Worm (Caenorhabditis elegans): Measurements from ENCODE around the gene F17H10.2.

F17H10.2 gene

DNA sequence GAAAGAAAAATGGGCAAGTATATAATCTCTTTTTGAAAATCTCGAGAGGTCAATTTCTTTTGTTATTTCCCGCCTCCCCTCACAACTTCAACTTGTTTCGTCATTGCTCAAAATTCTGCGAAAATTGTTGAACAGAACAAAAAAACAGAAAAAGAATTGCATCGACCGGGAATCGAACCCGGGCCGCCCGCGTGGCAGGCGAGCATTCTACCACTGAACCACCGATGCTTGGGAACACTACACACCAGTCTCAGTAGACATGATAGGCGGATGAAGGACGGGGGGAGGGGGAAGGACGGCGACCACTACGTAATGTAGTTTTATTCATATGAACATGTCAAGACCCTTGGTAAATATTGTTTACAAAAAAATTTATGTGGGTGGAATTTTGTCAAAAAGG is 7.5 kb downstream of the F17H10.2 start (continued):
- TF ChIP-seq tbx-2 (tag; optimal IDR thresholded peaks at IDR 0.05), result peak; percentile 64
- peak; percentile 58 for TF ChIP-seq unc-86 (tag; optimal IDR thresholded peaks at IDR 0.05)
- TF ChIP-seq hlh-4 (tag; optimal IDR thresholded peaks at IDR 0.05), result no peak
- no peak for TF ChIP-seq ceh-90 (tag; optimal IDR thresholded peaks at IDR 0.05)
- peak; percentile 2 for TF ChIP-seq nhr-77 (tag; optimal IDR thresholded peaks at IDR 0.05)
- TF ChIP-seq unc-30 (tag; optimal IDR thresholded peaks at IDR 0.05), result no peak
- no peak for TF ChIP-seq nhr-76 (tag; optimal IDR thresholded peaks at IDR 0.05)
- peak; percentile 16 to 62 (median 32) for TF ChIP-seq ceh-82 (tag; optimal IDR thresholded peaks at IDR 0.05)
- peak; percentile 82 for TF ChIP-seq swsn-7 (tag; optimal IDR thresholded peaks at IDR 0.05)
- peak; percentile 75 for TF ChIP-seq fkh-8 (tag; optimal IDR thresholded peaks at IDR 0.05)
- TF ChIP-seq C34B4.2 (tag; optimal IDR thresholded peaks at IDR 0.05), result no peak
- TF ChIP-seq elt-3 (tag; optimal IDR thresholded peaks at IDR 0.05), result peak in 1 of 6 experiments; percentile 61
- no peak for TF ChIP-seq pqm-1 (tag; optimal IDR thresholded peaks at IDR 0.05)
- TF ChIP-seq lin-39 (tag; optimal IDR thresholded peaks at IDR 0.05), result no peak
- TF ChIP-seq vab-15 (tag; optimal IDR thresholded peaks at IDR 0.05), result peak; percentile 10
- no peak for TF ChIP-seq unc-98 (GFP tag; IDR thresholded peaks at IDR 0.05)
- TF ChIP-seq dpl-1 (GFP tag; optimal IDR thresholded peaks at IDR 0.05), result peak in 1 of 3 experiments; percentile 28
- no peak for TF ChIP-seq hpl-2 (GFP tag; optimal IDR thresholded peaks at IDR 0.05)
- peak; percentile 80 for TF ChIP-seq nhr-90 (tag; optimal IDR thresholded peaks at IDR 0.05; ENCODE audit: poor library complexity)
- no peak for TF ChIP-seq irx-1 (tag; optimal IDR thresholded peaks at IDR 0.05)
- peak; percentile 84 for TF ChIP-seq nhr-71 (tag; optimal IDR thresholded peaks at IDR 0.05)
- TF ChIP-seq nhr-47 (tag; optimal IDR thresholded peaks at IDR 0.05), result peak; percentile 86

DNA sequence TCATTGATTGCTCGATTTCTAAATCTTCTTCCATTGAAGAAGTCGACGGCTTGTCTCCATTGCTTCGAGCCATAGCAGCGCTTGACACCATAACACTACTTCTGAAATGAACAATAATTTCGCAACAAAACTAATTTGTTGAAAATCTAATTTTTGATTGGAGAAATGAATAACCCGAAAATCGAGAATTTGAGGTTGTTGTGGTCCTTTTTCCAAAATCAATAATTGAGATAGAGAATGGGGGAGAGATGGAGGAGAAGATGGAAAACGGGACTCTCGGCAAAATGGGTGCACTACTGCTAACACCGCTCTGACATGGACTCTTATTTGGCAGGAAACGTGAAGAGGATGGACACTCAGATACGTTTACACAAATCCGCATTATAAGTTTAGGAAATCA is 8.6 kb downstream of the F17H10.2 start, which contains the start of gene snx-17:
Gene snx-17, minus strand, starts transcription at position 101 of the 400 bp plus-strand sequence.
- TF ChIP-seq tlp-1 (tag; optimal IDR thresholded peaks at IDR 0.05) (no peak), fkh-4 (tag; optimal IDR thresholded peaks at IDR 0.05; ENCODE audit: borderline replicate concordance) (no peak), sox-4 (tag; optimal IDR thresholded peaks at IDR 0.05) (no peak), mep-1 (tag; optimal IDR thresholded peaks at IDR 0.05) (no peak), lin-13 (GFP tag; optimal IDR thresholded peaks at IDR 0.05) (no peak), ceh-90 (tag; optimal IDR thresholded peaks at IDR 0.05) (no peak), fkh-8 (tag; optimal IDR thresholded peaks at IDR 0.05) (no peak)

DNA sequence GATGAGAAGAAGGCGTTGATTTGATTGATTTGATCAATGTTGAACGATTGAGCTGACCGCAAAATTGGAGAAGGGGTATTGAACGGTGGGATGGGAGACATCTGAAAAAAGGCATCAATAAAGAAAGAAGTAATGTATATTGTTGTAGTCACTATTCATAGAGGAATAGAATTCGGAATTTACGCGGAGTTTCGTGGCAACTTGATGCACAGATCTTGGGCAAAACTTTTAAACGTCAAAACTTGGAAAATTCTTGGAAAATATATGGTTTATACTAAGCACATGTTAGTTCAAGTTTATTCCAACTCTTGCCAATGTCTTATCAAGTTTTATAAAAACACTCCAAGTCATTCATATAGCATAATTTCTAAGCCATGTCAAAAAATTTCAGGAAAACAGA is 12.8 kb downstream of the F17H10.2 start, which contains the start of gene F17H10.4:
Gene F17H10.4, minus strand, starts transcription at position 101 of the 400 bp plus-strand sequence.
- TF ChIP-seq blmp-1 (tag; optimal IDR thresholded peaks at IDR 0.05) (no peak), isw-1 (GFP tag; IDR thresholded peaks at IDR 0.05) (no peak), ceh-90 (tag; optimal IDR thresholded peaks at IDR 0.05) (no peak), nhr-11 (tag; optimal IDR thresholded peaks at IDR 0.05) (no peak), xbp-1 (tag; optimal IDR thresholded peaks at IDR 0.05) (no peak), sup-37 (GFP tag; optimal IDR thresholded peaks at IDR 0.05) (no peak), unc-86 (tag; optimal IDR thresholded peaks at IDR 0.05) (no peak), lin-13 (GFP tag; optimal IDR thresholded peaks at IDR 0.05) (no peak), unc-30 (tag; optimal IDR thresholded peaks at IDR 0.05) (no peak), mef-2 (tag; optimal IDR thresholded peaks at IDR 0.05) (no peak), snpc-4 (tag; optimal IDR thresholded peaks at IDR 0.05) (no peak), snu-23 (GFP tag; optimal IDR thresholded peaks at IDR 0.05) (no peak), C16A3.4 (tag; optimal IDR thresholded peaks at IDR 0.05) (no peak), jun-1 (tag; optimal IDR thresholded peaks at IDR 0.05) (no peak), unc-98 (GFP tag; IDR thresholded peaks at IDR 0.05) (no peak), irx-1 (tag; optimal IDR thresholded peaks at IDR 0.05) (no peak), C34B4.2 (tag; optimal IDR thresholded peaks at IDR 0.05) (no peak), unc-62 (GFP tag; optimal IDR thresholded peaks at IDR 0.05) (no peak), ceh-88 (GFP tag; IDR thresholded peaks at IDR 0.05) (no peak)
